Fruit fly (Drosophila melanogaster): ENCODE results near the gene Yp3.
A peak's percentile ranks its signal among the peaks of the same experiment; 100 is the strongest.

DNA sequence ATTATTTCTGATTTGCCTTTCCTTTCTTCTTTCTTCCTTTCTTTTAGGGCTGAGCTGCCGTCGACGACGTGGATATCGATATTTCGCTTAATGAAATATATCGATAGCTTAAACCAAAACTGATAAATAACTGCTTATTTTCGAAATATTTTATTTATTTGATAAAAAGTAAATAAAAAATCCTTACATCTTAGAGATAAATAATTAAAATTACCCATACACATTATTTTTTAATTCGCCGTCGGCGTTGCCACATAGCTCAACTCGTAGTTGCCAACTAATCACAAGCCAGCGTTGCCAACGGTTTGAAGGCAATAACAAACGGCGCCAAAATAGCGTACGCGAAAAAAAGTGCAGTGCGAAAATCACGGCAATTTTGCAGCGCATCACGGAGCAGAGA, 37.4 kb upstream of the Yp3 start, which contains the start of the genes Mrgn1 and mus101:
- TF ChIP-seq CG1620 (GFP tag; optimal IDR thresholded peaks at IDR 0.05) (no peak), toe (GFP tag; optimal IDR thresholded peaks at IDR 0.05) (no peak), CG7045 (GFP tag; optimal IDR thresholded peaks at IDR 0.05) (no peak), Clk (GFP tag; optimal IDR thresholded peaks at IDR 0.05) (no peak), CG7101 (tag; optimal IDR thresholded peaks at IDR 0.05) (peak; percentile 21), cnc (optimal IDR thresholded peaks at IDR 0.05) (no peak), CG14711 (tag; optimal IDR thresholded peaks at IDR 0.05) (no peak), CG11617 (GFP tag; optimal IDR thresholded peaks at IDR 0.05) (no peak), kay (GFP tag; ENCODE audit: borderline replicate concordance) (no peak)
